Worm (Caenorhabditis elegans) whole organism, L3 larva: ENCODE measurements around the gene C50B6.1.

Experiments
- aly-2 ChIP-seq: fragments of 150-350 bp; optimal IDR thresholded peaks from 2 replicates; lab custom pipeline; 2014; ENCODE audit warnings: missing biosample characterization, missing genetic modification characterization
- ceh-16 ChIP-seq: sonication (generic microtip); optimal IDR thresholded peaks from 2 replicates; lab custom pipeline; 2017; ENCODE audit warnings: missing biosample characterization, missing genetic modification characterization
- egl-27 ChIP-seq: sonication (generic microtip); optimal IDR thresholded peaks from 4 replicates; lab custom pipeline; 2017; ENCODE audit warnings: missing biosample characterization, missing genetic modification reagents, missing genetic modification characterization
- elt-2 ChIP-seq: sonication (generic microtip); optimal IDR thresholded peaks from 2 replicates; lab custom pipeline; 2016; ENCODE audit warnings: missing genetic modification reagents, mild to moderate bottlenecking, missing genetic modification characterization, missing compliant biosample characterization
- fkh-10 ChIP-seq: sonication (generic microtip); optimal IDR thresholded peaks from 2 replicates; lab custom pipeline; 2017; ENCODE audit warnings: missing biosample characterization, missing genetic modification reagents, missing genetic modification characterization
- lin-15B ChIP-seq: fragments of 150-350 bp; optimal IDR thresholded peaks from 2 replicates; lab custom pipeline; 2014; ENCODE audit warnings: missing biosample characterization, missing genetic modification characterization
- lin-39 ChIP-seq: fragments of 150-350 bp; optimal IDR thresholded peaks from 2 replicates; lab custom pipeline; 2018; ENCODE audit warnings: missing biosample characterization, missing genetic modification reagents, missing genetic modification characterization
- mdl-1 ChIP-seq: fragments of 150-350 bp; optimal IDR thresholded peaks from 2 replicates; lab custom pipeline; 2014; ENCODE audit warnings: missing biosample characterization, missing genetic modification characterization
- nfya-1 ChIP-seq: sonication (generic microtip); optimal IDR thresholded peaks from 2 replicates; lab custom pipeline; 2017; ENCODE audit warnings: missing genetic modification characterization, mild to moderate bottlenecking, missing compliant biosample characterization, antibody characterized with exemption, moderate library complexity; ENCODE audit not compliant: insufficient read depth
- pha-4 ChIP-seq: fragments of 150-350 bp; optimal IDR thresholded peaks from 2 replicates; lab custom pipeline; 2014; ENCODE audit warnings: missing biosample characterization, missing genetic modification reagents, missing genetic modification characterization
- snpc-4 ChIP-seq: fragments of 150-350 bp; optimal IDR thresholded peaks from 2 replicates; lab custom pipeline; 2014; ENCODE audit warnings: missing biosample characterization, missing genetic modification characterization

DNA sequence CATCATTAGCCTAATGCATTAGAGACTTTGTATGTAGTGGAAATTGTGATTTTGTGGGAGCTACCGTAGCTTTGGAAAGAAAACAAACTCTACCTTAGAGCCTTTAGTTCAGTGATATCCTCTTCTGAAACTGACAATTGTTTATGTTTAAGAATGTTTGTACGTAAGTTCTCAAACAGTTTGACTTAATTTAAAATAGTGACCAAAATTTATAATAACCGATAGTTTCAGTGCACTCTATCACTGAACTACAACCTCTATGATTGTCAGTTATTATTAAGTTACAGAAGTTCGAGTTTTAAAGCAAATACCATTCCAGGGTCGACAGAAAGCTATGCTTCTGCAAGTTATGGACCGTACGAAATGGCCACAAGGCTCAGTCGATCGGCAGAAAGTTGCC, at the start of gene C50B6.1:
- TF ChIP-seq aly-2 (tag; lab: Kevin White, UChicago) (no peak), egl-27 (tag; lab: Kevin White, UChicago) (no peak), nfya-1 (tag; lab: Kevin White, UChicago) (no peak), ceh-16 (tag; lab: Kevin White, UChicago) (no peak), lin-39 (tag; lab: Kevin White, UChicago) (no peak), mdl-1 (no peak), fkh-10 (GFP tag; lab: Kevin White, UChicago) (no peak), lin-15B (tag; lab: Kevin White, UChicago) (no peak), pha-4 (no peak), snpc-4 (no peak), elt-2 (no peak)
